Fruit fly (Drosophila melanogaster) S2 (cell line): ENCODE results near the gene CG15202.

ENCODE experiments used
- CG8478 ChIP-seq: fragments of >200 bp; optimal IDR thresholded peaks from 2 replicates; lab custom pipeline; 2018
- CTCF ChIP-seq, 2 experiments: fragments of >200 bp; optimal IDR thresholded peaks; 2 replicates each; lab custom pipeline; 2018

DNA sequence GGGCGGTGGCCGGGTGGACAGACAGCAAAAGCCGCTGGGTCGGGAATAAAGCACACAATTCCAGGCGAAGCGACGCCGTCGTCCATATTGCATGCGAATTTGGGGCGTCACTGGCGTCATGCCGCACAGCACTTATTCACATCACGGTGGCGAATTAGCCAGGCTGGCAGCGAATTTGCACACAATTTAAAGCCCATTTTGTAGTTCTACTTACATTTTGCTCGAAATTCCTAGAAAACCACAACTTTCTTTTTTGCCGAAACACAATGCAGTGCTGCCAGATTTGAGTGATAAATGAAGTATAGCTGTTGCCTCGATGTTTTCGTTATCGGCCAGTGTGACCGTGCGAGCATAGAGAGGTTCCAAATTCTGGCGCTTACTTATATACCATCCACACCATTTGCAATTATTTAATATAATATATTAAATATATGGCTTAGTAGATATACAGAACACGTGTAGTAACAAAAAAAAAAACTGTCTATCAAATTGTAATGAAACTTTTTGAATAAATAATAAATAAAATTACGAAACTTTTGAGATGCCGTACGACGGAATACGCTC lies 6.0 kb downstream of the CG15202 start, which contains the start of gene Ran:
- TF ChIP-seq CG8478 (lab: Kevin White, UChicago) (no peak), CTCF (optimal IDR thresholded peaks at IDR 0.05; lab: Kevin White, UChicago) (no peak)
